Worm (Caenorhabditis elegans): ENCODE results near the gene cbs-2.

cbs-2 gene

DNA sequence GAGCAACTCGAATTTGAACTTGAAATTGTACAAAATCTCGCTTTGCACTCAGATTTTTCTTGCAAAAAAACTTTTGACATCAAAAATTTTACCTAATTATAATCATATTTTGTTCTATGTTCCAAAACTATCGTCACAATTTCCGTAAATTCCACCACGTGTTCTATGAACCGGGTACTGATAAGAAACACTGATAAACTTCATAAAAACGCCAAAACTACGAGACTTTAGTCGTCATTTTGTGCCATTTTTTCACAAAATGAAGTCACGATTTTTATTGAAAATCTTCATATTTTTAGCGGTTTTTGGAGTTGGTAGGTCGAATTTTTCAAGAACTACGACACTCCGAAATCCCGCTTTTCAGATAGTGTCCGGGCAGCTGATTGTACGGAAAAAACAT is 46.7 kb downstream of the cbs-2 start, which contains the start of gene gba-1:
Gene gba-1, plus strand, starts transcription at position 54 of the 400 bp plus-strand sequence.
- TF ChIP-seq ztf-11 (tag; optimal IDR thresholded peaks at IDR 0.05), result no peak
- peak; percentile 26 for TF ChIP-seq hlh-30 (tag; optimal IDR thresholded peaks at IDR 0.05; ENCODE audit: insufficient read depth)
- no peak for TF ChIP-seq daf-16 (GFP tag; optimal IDR thresholded peaks at IDR 0.05)
- peak; percentile 51 for TF ChIP-seq daf-16 (tag; optimal IDR thresholded peaks at IDR 0.05)
- TF ChIP-seq Y105C5A.15 (GFP tag; IDR thresholded peaks at IDR 0.05), result no peak
- TF ChIP-seq daf-12 (tag; optimal IDR thresholded peaks at IDR 0.05), result no peak
- peak; percentile 83 for TF ChIP-seq nhr-28 (tag; optimal IDR thresholded peaks at IDR 0.05)
- TF ChIP-seq dve-1 (tag; optimal IDR thresholded peaks at IDR 0.05; ENCODE audit: insufficient read depth), result peak; percentile 48
- TF ChIP-seq mdl-1 (tag; optimal IDR thresholded peaks at IDR 0.05), result peak in 1 of 2 experiments; percentile 1
- no peak for TF ChIP-seq lin-38 (GFP tag; IDR thresholded peaks at IDR 0.05)
- peak; percentile 71 for TF ChIP-seq nhr-77 (tag; optimal IDR thresholded peaks at IDR 0.05)
- peak; percentile 27 for TF ChIP-seq pqm-1 (tag; optimal IDR thresholded peaks at IDR 0.05)
- TF ChIP-seq dmd-6 (GFP tag; IDR thresholded peaks at IDR 0.05), result peak; percentile 67
- TF ChIP-seq aha-1 (tag), result peak; percentile 82
- no peak for TF ChIP-seq fos-1 (tag; optimal IDR thresholded peaks at IDR 0.05)

DNA sequence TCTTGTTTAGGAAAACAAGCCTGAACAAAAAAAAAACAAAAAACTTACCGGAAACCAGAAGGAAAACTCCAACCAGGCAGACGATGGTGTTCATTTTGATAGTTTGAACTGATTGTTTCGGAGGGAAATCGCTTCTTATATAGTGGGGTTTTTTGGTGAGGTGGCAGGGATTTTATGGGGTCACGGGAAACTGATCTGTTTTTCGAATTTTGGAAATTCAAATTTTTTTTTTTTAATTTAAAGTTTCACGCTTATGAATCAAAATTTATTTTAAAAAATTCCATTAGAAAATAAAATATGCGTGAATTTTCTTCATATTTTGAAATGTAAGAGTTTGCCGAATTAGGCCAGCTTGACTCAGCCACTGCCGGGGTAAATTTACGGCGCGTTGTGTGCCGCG is 48.0 kb downstream of the cbs-2 start, which contains the start of gene C33C12.7:
Gene C33C12.7, minus strand, starts transcription at position 101 of the 400 bp plus-strand sequence.
- TF ChIP-seq mdt-29 (GFP tag; IDR thresholded peaks at IDR 0.05) (no peak), ceh-62 (tag; optimal IDR thresholded peaks at IDR 0.05) (no peak), ztf-11 (tag; optimal IDR thresholded peaks at IDR 0.05) (no peak), aha-1 (tag) (no peak)
